Fruit fly (Drosophila melanogaster): ENCODE measurements around the gene Papss.

- TF ChIP-seq eg (GFP tag; IDR thresholded peaks at IDR 0.05) (peak; percentile 97), spab (GFP tag; optimal IDR thresholded peaks at IDR 0.05) (peak; percentile 95), CG16779 (tag; optimal IDR thresholded peaks at IDR 0.05) (peak; percentile 96), CG8632 (GFP tag; optimal IDR thresholded peaks at IDR 0.05) (peak; percentile 98), Hr38 (GFP tag; optimal IDR thresholded peaks at IDR 0.05) (peak; percentile 68), Gug (GFP tag; IDR thresholded peaks at IDR 0.05) (peak; percentile 93), CG11902 (GFP tag; optimal IDR thresholded peaks at IDR 0.05) (peak; percentile 95)
Observed at dm6 chr3L:19902560-19903399, 57.7 kb downstream of the Papss start.

All from whole organism, prepupa.